Worm (Caenorhabditis elegans) whole organism, mixed stage, embryonic: Measurements from ENCODE around the gene R02C2.7.
A peak's percentile ranks its signal among the peaks of the same experiment; 100 is the strongest.
"Not testable (repeated sequence)": the region's sequence is repeated elsewhere in the genome, so short reads cannot be mapped to it uniquely, and the experiment has no call there.

ENCODE experiments used
- M03D4.4 ChIP-seq: sonication (generic microtip); optimal IDR thresholded peaks from 2 replicates; lab custom pipeline; 2017; ENCODE audit warnings: mild to moderate bottlenecking, missing genetic modification characterization, missing compliant biosample characterization
- bed-3 ChIP-seq: fragments of 200-800 bp; sonication (Bioruptor generic); optimal IDR thresholded peaks from 3 replicates; lab custom pipeline; 2018; ENCODE audit warnings: mild to moderate bottlenecking, missing genetic modification characterization, moderate library complexity, missing compliant biosample characterization
- blmp-1 ChIP-seq: fragments of 150-350 bp; optimal IDR thresholded peaks from 2 replicates; lab custom pipeline; 2014; ENCODE audit warnings: missing biosample characterization, missing genetic modification characterization
- ceh-39 ChIP-seq: fragments of 150-350 bp; optimal IDR thresholded peaks from 2 replicates; lab custom pipeline; 2014; ENCODE audit warnings: missing biosample characterization, missing genetic modification characterization
- ceh-83 ChIP-seq: fragments of 200-800 bp; sonication (Bioruptor generic); optimal IDR thresholded peaks from 2 replicates; lab custom pipeline; 2018; ENCODE audit warnings: mild to moderate bottlenecking, missing genetic modification characterization, missing compliant biosample characterization
- ces-1 ChIP-seq: fragments of 150-350 bp; optimal IDR thresholded peaks from 2 replicates; lab custom pipeline; 2014; ENCODE audit warnings: missing biosample characterization, missing genetic modification reagents, missing genetic modification characterization
- cnd-1 ChIP-seq: fragments of 200-800 bp; sonication (Bioruptor generic); optimal IDR thresholded peaks from 2 replicates; lab custom pipeline; 2018; ENCODE audit warnings: mild to moderate bottlenecking, missing genetic modification characterization, missing compliant biosample characterization
- drap-1 ChIP-seq: fragments of 200-800 bp; sonication (Bioruptor generic); optimal IDR thresholded peaks from 3 replicates; lab custom pipeline; 2018; ENCODE audit warnings: mild to moderate bottlenecking, missing genetic modification characterization, missing compliant biosample characterization
- flh-1 ChIP-seq: fragments of 200-800 bp; sonication (Bioruptor generic); optimal IDR thresholded peaks from 2 replicates; lab custom pipeline; 2018; ENCODE audit warnings: mild to moderate bottlenecking, missing genetic modification characterization, moderate library complexity, missing compliant biosample characterization
- ham-2 ChIP-seq: fragments of 200-800 bp; sonication (Bioruptor generic); optimal IDR thresholded peaks from 2 replicates; lab custom pipeline; 2018; ENCODE audit warnings: mild to moderate bottlenecking, missing genetic modification characterization, missing compliant biosample characterization
- lin-32 ChIP-seq: fragments of 200-800 bp; sonication (Bioruptor generic); optimal IDR thresholded peaks from 2 replicates; lab custom pipeline; 2018; ENCODE audit warnings: mild to moderate bottlenecking, missing genetic modification characterization, missing compliant biosample characterization
- lsy-2 ChIP-seq: fragments of 150-350 bp; optimal IDR thresholded peaks from 2 replicates; lab custom pipeline; 2014; ENCODE audit warnings: missing biosample characterization, missing genetic modification characterization
- mep-1 ChIP-seq: fragments of 150-350 bp; optimal IDR thresholded peaks from 2 replicates; lab custom pipeline; 2017; ENCODE audit warnings: missing biosample characterization, missing genetic modification reagents, missing genetic modification characterization, inconsistent platforms
- mls-2 ChIP-seq: sonication (generic microtip); optimal IDR thresholded peaks from 2 replicates; lab custom pipeline; 2016; ENCODE audit warnings: mild to moderate bottlenecking, missing genetic modification characterization, moderate library complexity, missing compliant biosample characterization
- nhr-12 ChIP-seq: fragments of 150-350 bp; optimal IDR thresholded peaks from 2 replicates; lab custom pipeline; 2014; ENCODE audit warnings: missing biosample characterization, missing genetic modification characterization
- nhr-2 ChIP-seq: fragments of 150-350 bp; optimal IDR thresholded peaks from 2 replicates; lab custom pipeline; 2014; ENCODE audit warnings: missing biosample characterization, missing genetic modification characterization
- nhr-28 ChIP-seq: fragments of 150-350 bp; optimal IDR thresholded peaks from 2 replicates; lab custom pipeline; 2014; ENCODE audit warnings: missing biosample characterization, missing genetic modification characterization
- sem-2 ChIP-seq: fragments of 200-800 bp; sonication (Bioruptor generic); optimal IDR thresholded peaks from 2 replicates; lab custom pipeline; 2018; ENCODE audit warnings: mild to moderate bottlenecking, missing genetic modification characterization, missing compliant biosample characterization
- snpc-4 ChIP-seq: fragments of 150-350 bp; optimal IDR thresholded peaks from 2 replicates; lab custom pipeline; 2014; ENCODE audit warnings: missing biosample characterization, missing genetic modification characterization
- sptf-1 ChIP-seq: sonication (generic microtip); optimal IDR thresholded peaks from 2 replicates; lab custom pipeline; 2017; ENCODE audit warnings: mild to moderate bottlenecking, missing genetic modification characterization, moderate library complexity, missing compliant biosample characterization
- tbx-8 ChIP-seq: fragments of 200-800 bp; sonication (Bioruptor generic); optimal IDR thresholded peaks from 2 replicates; lab custom pipeline; 2018; ENCODE audit warnings: mild to moderate bottlenecking, missing genetic modification characterization, moderate library complexity, missing compliant biosample characterization
- unc-120 ChIP-seq: sonication (generic microtip); optimal IDR thresholded peaks from 2 replicates; lab custom pipeline; 2017; ENCODE audit warnings: missing genetic modification characterization, missing compliant biosample characterization; ENCODE audit not compliant: poor library complexity, severe bottlenecking
- unc-39 ChIP-seq: fragments of 150-350 bp; optimal IDR thresholded peaks from 2 replicates; lab custom pipeline; 2014; ENCODE audit warnings: missing biosample characterization, missing genetic modification characterization
- unc-62 ChIP-seq: fragments of 150-350 bp; optimal IDR thresholded peaks from 2 replicates; lab custom pipeline; 2014; ENCODE audit warnings: missing biosample characterization, missing genetic modification reagents, missing genetic modification characterization
- zip-8 ChIP-seq: fragments of 150-350 bp; optimal IDR thresholded peaks from 2 replicates; lab custom pipeline; 2014; ENCODE audit warnings: missing biosample characterization, missing genetic modification characterization

The R02C2.7 gene

DNA sequence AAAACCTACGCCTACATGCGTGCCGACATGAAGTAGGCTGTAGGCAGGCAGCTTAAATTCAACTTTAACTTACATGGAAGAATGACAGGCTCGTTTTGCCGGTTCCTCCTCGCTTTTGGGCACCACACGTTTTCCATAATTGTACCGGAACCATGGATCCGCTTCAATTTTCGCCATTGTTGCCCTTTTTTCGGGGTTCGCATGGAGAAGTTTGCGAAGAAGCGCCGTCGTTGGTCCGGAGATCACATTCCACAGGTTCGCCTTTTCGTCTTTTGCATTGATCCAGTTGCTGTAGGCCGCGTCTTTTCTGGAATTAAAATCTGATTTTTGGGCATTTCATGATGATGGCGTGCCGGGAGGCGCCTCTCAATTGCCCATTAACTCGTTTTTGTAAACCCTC is 5.4 kb downstream of the R02C2.7 start:
- no peak for TF ChIP-seq ham-2
- TF ChIP-seq cnd-1 = no peak
- no peak for TF ChIP-seq unc-39 (tag; lab: Kevin White, UChicago)
- no peak for TF ChIP-seq nhr-12 (tag; lab: Kevin White, UChicago)
- no peak for TF ChIP-seq mep-1 (tag; lab: Kevin White, UChicago)
- no peak for TF ChIP-seq drap-1
- no peak for TF ChIP-seq mls-2 (tag; lab: Kevin White, UChicago)
- no peak for TF ChIP-seq bed-3 (GFP tag; lab: Kevin White, UChicago)
- no peak for TF ChIP-seq lsy-2 (tag; lab: Kevin White, UChicago)
- TF ChIP-seq, all 35 proteins: peak for 0

DNA sequence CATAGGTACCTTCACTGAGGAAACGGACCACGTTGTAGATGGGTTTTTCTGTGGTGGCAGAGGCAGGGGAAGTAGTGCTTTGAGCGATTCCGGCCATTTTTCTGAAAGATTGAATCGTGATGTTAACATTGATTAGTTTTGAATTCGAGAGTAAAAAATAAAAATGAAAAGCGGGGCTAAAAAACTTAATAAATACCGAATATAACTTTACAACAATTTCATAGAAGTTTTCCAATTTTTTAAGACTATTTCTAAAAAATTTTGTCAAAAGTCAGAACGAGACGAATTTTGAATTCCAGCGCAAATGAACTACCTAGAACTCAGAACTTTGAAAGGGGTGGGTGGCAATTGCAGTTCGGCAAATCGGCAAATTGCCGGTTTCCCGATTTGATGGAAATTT is 7.8 kb downstream of the R02C2.7 start, which contains the start of gene kin-33:
kin-33 (minus strand) TSS at position 101 of the 400 bp plus-strand sequence.
- TF ChIP-seq nhr-12 (tag; lab: Kevin White, UChicago) (no peak), ces-1 (GFP tag; lab: Kevin White, UChicago) (no peak), unc-120 (no peak), blmp-1 (tag; lab: Kevin White, UChicago) (no peak)

DNA sequence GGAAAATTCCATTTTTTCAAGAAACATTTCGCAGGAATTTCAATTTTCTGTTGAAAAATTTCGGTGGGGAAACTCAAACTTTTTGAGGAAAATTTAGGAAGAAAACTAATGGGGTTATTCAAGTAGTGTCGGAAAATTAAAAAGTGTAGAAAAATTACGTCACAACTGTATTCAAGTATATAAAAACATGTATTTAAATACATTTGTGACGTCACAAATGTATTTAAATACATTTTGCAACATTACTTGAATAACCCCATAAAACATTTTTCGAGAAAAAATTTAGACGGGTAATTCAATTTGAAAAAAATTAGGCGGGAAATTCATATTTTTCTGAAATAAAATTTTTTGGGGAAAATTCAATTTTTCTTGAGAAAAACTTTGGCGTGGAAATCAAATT is 20.4 kb downstream of the R02C2.7 start:
- TF ChIP-seq zip-8 (tag; lab: Kevin White, UChicago) = peak; percentile 91

DNA sequence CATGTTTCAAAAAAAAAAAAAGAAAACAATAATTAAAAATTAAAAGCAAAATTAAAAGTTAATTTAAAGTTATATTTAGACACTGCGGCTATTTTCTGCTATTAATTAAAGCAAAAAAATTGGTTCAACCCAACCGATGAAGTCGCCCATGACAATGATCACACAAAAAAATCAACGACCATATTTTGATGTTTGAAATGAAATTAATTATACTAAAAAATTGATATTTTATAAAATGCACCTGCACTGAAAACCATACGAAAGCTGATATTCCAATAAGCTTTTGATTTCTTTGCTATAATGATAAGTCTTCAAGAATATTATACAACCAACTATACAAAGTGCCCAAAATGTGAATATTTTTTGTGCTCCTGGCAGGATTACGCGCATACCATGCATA is 22.8 kb downstream of the R02C2.7 start, which contains the start of gene srh-80:
srh-80 (plus strand) TSS at position 301 of the 400 bp plus-strand sequence.
- TF ChIP-seq nhr-12 (tag; lab: Kevin White, UChicago) (no peak), nhr-28 (no peak), sptf-1 (tag; lab: Kevin White, UChicago) (no peak), flh-1 (no peak), ces-1 (GFP tag; lab: Kevin White, UChicago) (no peak), ham-2 (no peak), lin-32 (no peak), ceh-83 (GFP tag; lab: Kevin White, UChicago) (no peak), nhr-2 (no peak), M03D4.4 (no peak), unc-62 (GFP tag; lab: Kevin White, UChicago) (no peak), unc-39 (tag; lab: Kevin White, UChicago) (no peak)

DNA sequence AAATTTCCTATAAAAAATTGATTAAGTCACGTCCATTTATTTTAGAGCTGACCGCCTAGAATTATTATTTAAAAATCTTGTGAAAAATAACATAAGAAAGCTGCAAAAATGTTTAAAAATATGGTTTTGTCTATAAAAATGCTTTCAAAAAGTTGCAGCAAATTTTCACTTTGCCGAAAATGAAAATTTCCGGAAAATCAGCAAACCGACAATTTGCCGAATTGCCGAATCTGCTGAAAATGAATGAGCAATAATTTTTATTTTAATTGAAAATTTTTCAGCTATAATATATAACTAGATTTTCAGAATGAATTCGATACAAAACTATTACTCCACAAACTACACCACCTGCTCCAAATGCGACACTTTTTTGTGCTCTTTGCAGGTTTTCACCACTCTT is 25.6 kb downstream of the R02C2.7 start, which contains the start of gene srh-78:
srh-78 (plus strand) TSS at position 301 of the 400 bp plus-strand sequence.
- TF ChIP-seq unc-120 (no peak), flh-1 (no peak), ceh-39 (tag; lab: Kevin White, UChicago) (no peak), ham-2 (no peak), drap-1 (no peak), lin-32 (no peak), lsy-2 (tag; lab: Kevin White, UChicago) (no peak), mep-1 (tag; lab: Kevin White, UChicago) (no peak)

DNA sequence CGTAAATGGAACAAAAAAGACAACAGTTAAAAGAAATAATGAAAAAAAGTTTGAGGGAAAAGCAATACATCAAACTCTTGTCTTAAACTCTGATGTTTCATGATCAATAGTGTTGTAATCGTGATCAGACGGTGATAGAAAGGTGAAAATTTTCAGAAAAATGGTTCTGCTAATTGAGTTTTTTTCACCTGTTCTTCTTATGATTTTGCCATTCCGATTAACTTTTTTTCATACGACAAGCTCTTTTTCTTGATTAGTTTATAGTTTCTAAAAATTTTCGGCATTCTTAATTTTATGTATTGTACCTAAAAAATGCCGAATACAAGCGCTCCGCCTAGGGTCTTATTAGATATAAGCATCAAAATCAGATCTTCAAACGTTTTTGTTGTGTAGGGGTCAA is 26.7 kb downstream of the R02C2.7 start:
- TF ChIP-seq snpc-4 (tag; lab: Kevin White, UChicago) = no peak
- TF ChIP-seq unc-120 = no peak
- TF ChIP-seq tbx-8 = no peak
- TF ChIP-seq sem-2 (GFP tag; lab: Kevin White, UChicago) = no peak
- no peak for TF ChIP-seq cnd-1
- TF ChIP-seq, all 35 proteins: peak for 0

DNA sequence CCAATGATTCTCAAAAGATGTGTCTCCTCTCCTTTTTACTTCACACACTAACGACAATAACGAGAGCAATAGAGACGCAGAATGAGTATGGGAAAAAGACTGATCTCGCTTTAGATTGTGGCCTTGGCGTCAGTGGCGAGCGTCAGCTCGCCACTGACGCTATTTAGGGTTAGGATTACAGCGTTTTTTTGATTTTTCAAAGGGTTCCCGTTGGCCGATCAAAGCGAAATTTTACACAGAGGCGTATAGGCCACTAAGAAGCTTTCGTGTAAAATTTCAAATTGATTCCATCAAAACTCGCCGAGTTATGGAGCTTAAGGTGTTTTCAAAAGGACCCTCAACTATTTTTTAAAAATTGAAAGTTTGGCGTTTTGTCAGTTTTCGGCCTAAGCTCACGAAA is 29.7 kb downstream of the R02C2.7 start, which contains the start of gene DC2.5:
DC2.5 (minus strand) TSS at position 101 of the 400 bp plus-strand sequence.
- not testable (repeated sequence) for TF ChIP-seq ces-1 (GFP tag; lab: Kevin White, UChicago); unc-120; mep-1 (tag; lab: Kevin White, UChicago)
